Fruit fly (Drosophila melanogaster): ENCODE measurements around the gene Cyt-b5-r.

- TF ChIP-seq CG8478 (optimal IDR thresholded peaks at IDR 0.05) = no peak
- no peak for TF ChIP-seq pan (optimal IDR thresholded peaks at IDR 0.05)
Observed at dm6 chr2L:16787548-16787947, 3.0 kb downstream of the Cyt-b5-r start.
